Worm (Caenorhabditis elegans) whole organism, mixed stage, embryonic: ENCODE results near the gene C50F4.10.

Experiments
- blmp-1 ChIP-seq: fragments of 150-350 bp; optimal IDR thresholded peaks from 2 replicates; lab custom pipeline; 2014; ENCODE audit warnings: missing biosample characterization, missing genetic modification characterization
- ces-1 ChIP-seq: fragments of 150-350 bp; optimal IDR thresholded peaks from 2 replicates; lab custom pipeline; 2014; ENCODE audit warnings: missing biosample characterization, missing genetic modification reagents, missing genetic modification characterization
- lin-13 ChIP-seq: fragments of 150-350 bp; optimal IDR thresholded peaks from 2 replicates; lab custom pipeline; 2014; ENCODE audit warnings: missing biosample characterization, missing genetic modification characterization
- nhr-12 ChIP-seq: fragments of 150-350 bp; optimal IDR thresholded peaks from 2 replicates; lab custom pipeline; 2014; ENCODE audit warnings: missing biosample characterization, missing genetic modification characterization
- nhr-237 ChIP-seq: fragments of 150-350 bp; optimal IDR thresholded peaks from 2 replicates; lab custom pipeline; 2014; ENCODE audit warnings: missing biosample characterization, missing genetic modification characterization
- snpc-4 ChIP-seq: fragments of 150-350 bp; optimal IDR thresholded peaks from 2 replicates; lab custom pipeline; 2014; ENCODE audit warnings: missing biosample characterization, missing genetic modification characterization
- tbx-8 ChIP-seq: fragments of 200-800 bp; sonication (Bioruptor generic); optimal IDR thresholded peaks from 2 replicates; lab custom pipeline; 2018; ENCODE audit warnings: mild to moderate bottlenecking, missing genetic modification characterization, moderate library complexity, missing compliant biosample characterization
- unc-39 ChIP-seq: fragments of 150-350 bp; optimal IDR thresholded peaks from 2 replicates; lab custom pipeline; 2014; ENCODE audit warnings: missing biosample characterization, missing genetic modification characterization
- ztf-11 ChIP-seq: fragments of 150-350 bp; optimal IDR thresholded peaks from 2 replicates; lab custom pipeline; 2014; ENCODE audit warnings: missing biosample characterization, missing genetic modification characterization

DNA sequence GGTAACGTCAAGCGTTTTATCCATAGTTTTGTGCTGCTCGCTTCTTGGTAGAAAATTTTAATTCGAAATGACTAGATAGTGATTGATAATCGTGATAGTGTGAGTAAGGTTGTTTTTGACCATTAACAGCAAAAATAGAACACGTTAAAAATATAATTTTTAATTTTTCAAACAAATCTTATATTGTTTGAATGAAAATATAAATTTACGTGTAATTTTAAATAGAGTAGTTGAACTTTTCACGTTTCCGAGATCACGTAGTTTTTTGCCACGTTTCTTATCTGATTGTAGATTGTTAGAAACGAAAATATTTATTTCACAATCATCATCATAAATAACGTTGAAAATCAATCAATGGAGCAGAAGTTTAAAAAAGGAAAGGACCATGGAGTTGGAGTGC, at the start of gene C50F4.10, which contains the start of gene pfk-1.2:
- TF ChIP-seq lin-13, result no peak
- no peak for TF ChIP-seq blmp-1 (tag; lab: Kevin White, UChicago)
- TF ChIP-seq nhr-12, result no peak
- TF ChIP-seq ztf-11 (tag; lab: Kevin White, UChicago), result no peak
- TF ChIP-seq nhr-237 (tag; lab: Kevin White, UChicago), result no peak
- no peak for TF ChIP-seq snpc-4 (tag; lab: Kevin White, UChicago)
- TF ChIP-seq ces-1, result no peak
- no peak for TF ChIP-seq unc-39 (tag; lab: Kevin White, UChicago)
- no peak for TF ChIP-seq tbx-8 (GFP tag; lab: Kevin White, UChicago)
